Comparison of ENCODE assay signal across 1 fruit fly cellular context in genomic region chr2L:8168075-8168474, dm6.
TF ChIP-seq lines count a peak whose summit lies in the region.

No protein-coding gene starts in this region.

TF ChIP-seq in whole organism, prepupa, 60 proteins besides CTCF, POLR2A, EP300 and RAD21 (continued from another document):
- no peak for TF ChIP-seq CG31627 (GFP tag; optimal IDR thresholded peaks at IDR 0.05; lab: Kevin White, UChicago)
- no peak for TF ChIP-seq CG6276 (GFP tag; optimal IDR thresholded peaks at IDR 0.05; lab: Kevin White, UChicago)
- peak; percentile 56 for TF ChIP-seq Eip78C (GFP tag; lab: Kevin White, UChicago)
- no peak for TF ChIP-seq CG8632 (GFP tag; optimal IDR thresholded peaks at IDR 0.05; lab: Kevin White, UChicago)
- TF ChIP-seq spab (GFP tag; optimal IDR thresholded peaks at IDR 0.05; lab: Kevin White, UChicago) = no peak
- TF ChIP-seq CG8119 (GFP tag; IDR thresholded peaks at IDR 0.05; lab: Robert Waterston, UW) = peak; percentile 38; the same call in 2 of the 3 replicates
- TF ChIP-seq Sox102F (GFP tag; optimal IDR thresholded peaks at IDR 0.05; lab: Kevin White, UChicago) = no peak
- TF ChIP-seq dsx (GFP tag; optimal IDR thresholded peaks at IDR 0.05; lab: Kevin White, UChicago; ENCODE audit: poor library complexity, severe bottlenecking) = no peak
- TF ChIP-seq CG3032 (tag; optimal IDR thresholded peaks at IDR 0.05; lab: Kevin White, UChicago) = no peak
- TF ChIP-seq Gug (GFP tag; IDR thresholded peaks at IDR 0.05; lab: Robert Waterston, UW) = no peak
- no peak for TF ChIP-seq CG10631 (GFP tag; optimal IDR thresholded peaks at IDR 0.05; lab: Kevin White, UChicago)
TF ChIP-seq in whole organism, prepupa: peak in this region for 9.
